Worm (Caenorhabditis elegans) whole organism, L1 larva: ENCODE results near the gene F14D7.9.
A peak's percentile ranks its signal among the peaks of the same experiment; 100 is the strongest.

Source experiments
- C34B4.2 ChIP-seq: sonication (generic microtip); optimal IDR thresholded peaks from 2 replicates; lab custom pipeline; 2017; ENCODE audit warnings: mild to moderate bottlenecking, missing genetic modification characterization, missing compliant biosample characterization
- F16B12.6 ChIP-seq: fragments of 150-350 bp; optimal IDR thresholded peaks from 2 replicates; lab custom pipeline; 2014; ENCODE audit warnings: missing biosample characterization, missing genetic modification characterization
- Y116A8C.19 ChIP-seq: sonication (generic microtip); optimal IDR thresholded peaks from 2 replicates; lab custom pipeline; 2016; ENCODE audit warnings: missing compliant biosample characterization, missing genetic modification characterization, borderline replicate concordance
- aha-1 ChIP-seq: fragments of 150-350 bp; optimal IDR thresholded peaks from 2 replicates; lab custom pipeline; 2014; ENCODE audit warnings: missing biosample characterization, missing genetic modification characterization
- aly-2 ChIP-seq: fragments of 150-350 bp; optimal IDR thresholded peaks from 2 replicates; lab custom pipeline; 2014; ENCODE audit warnings: missing biosample characterization, missing genetic modification characterization
- ama-1 ChIP-seq: fragments of 150-350 bp; optimal IDR thresholded peaks from 2 replicates; lab custom pipeline; 2014
- ceh-8 ChIP-seq: fragments of 200-800 bp; sonication (Bioruptor generic); optimal IDR thresholded peaks from 2 replicates; lab custom pipeline; 2018; ENCODE audit warnings: mild to moderate bottlenecking, missing genetic modification characterization, moderate library complexity, missing compliant biosample characterization
- ceh-90 ChIP-seq: sonication (generic microtip); optimal IDR thresholded peaks from 2 replicates; lab custom pipeline; 2016; ENCODE audit warnings: missing genetic modification characterization, missing compliant biosample characterization
- efl-3 ChIP-seq: fragments of 200-800 bp; sonication (Bioruptor generic); optimal IDR thresholded peaks from 2 replicates; lab custom pipeline; 2018; ENCODE audit warnings: mild to moderate bottlenecking, missing genetic modification characterization, missing compliant biosample characterization
- elt-3 ChIP-seq, 6 experiments: fragments of 150-350 bp in 1 of 6; sonication (generic microtip); optimal IDR thresholded peaks; 2 replicates each; lab custom pipeline; 2017 to 2018; ENCODE audit warnings: missing biosample characterization in 6 of 6, missing genetic modification characterization in 6 of 6, inconsistent platforms in 1 of 6
- ets-5 ChIP-seq: fragments of 200-800 bp; sonication (Bioruptor generic); IDR thresholded peaks from 2 replicates; pipeline ENCODE4 v1.3.6; 2022; ENCODE audit warnings: missing genetic modification characterization, missing compliant biosample characterization
- fkh-10 ChIP-seq: sonication (generic microtip); optimal IDR thresholded peaks from 2 replicates; lab custom pipeline; 2017; ENCODE audit warnings: missing biosample characterization, missing genetic modification reagents, missing genetic modification characterization
- fkh-4 ChIP-seq: sonication (generic microtip); optimal IDR thresholded peaks from 2 replicates; lab custom pipeline; 2016; ENCODE audit warnings: missing compliant biosample characterization, missing genetic modification characterization, borderline replicate concordance
- fkh-8 ChIP-seq: sonication (generic microtip); optimal IDR thresholded peaks from 2 replicates; lab custom pipeline; 2016; ENCODE audit warnings: mild to moderate bottlenecking, missing genetic modification characterization, missing compliant biosample characterization
- grh-1 ChIP-seq: fragments of 200-800 bp; sonication (Bioruptor generic); IDR thresholded peaks from 2 replicates; pipeline ENCODE4 v1.3.6; 2022; ENCODE audit warnings: missing genetic modification reagents, missing genetic modification characterization, missing compliant biosample characterization
- hlh-4 ChIP-seq: sonication (generic microtip); optimal IDR thresholded peaks from 2 replicates; lab custom pipeline; 2016; ENCODE audit warnings: mild to moderate bottlenecking, missing genetic modification characterization, missing compliant biosample characterization
- irx-1 ChIP-seq: sonication (generic microtip); optimal IDR thresholded peaks from 2 replicates; lab custom pipeline; 2016; ENCODE audit warnings: missing genetic modification characterization, missing compliant biosample characterization
- lin-15B ChIP-seq: fragments of 150-350 bp; sonication (generic microtip); optimal IDR thresholded peaks from 3 replicates; lab custom pipeline; 2014; ENCODE audit warnings: missing biosample characterization, missing genetic modification characterization
- lin-35 ChIP-seq, 2 experiments: fragments of 150-350 bp; optimal IDR thresholded peaks; 2 replicates each; lab custom pipeline; 2014; ENCODE audit warnings: missing biosample characterization in 2 of 2, missing genetic modification characterization in 2 of 2, missing genetic modification reagents in 2 of 2
- mdl-1 ChIP-seq, 2 experiments: fragments of 150-350 bp; optimal IDR thresholded peaks; 2 replicates each; lab custom pipeline; 2014 to 2017; ENCODE audit warnings: missing biosample characterization in 2 of 2, missing genetic modification characterization in 2 of 2, inconsistent platforms in 1 of 2
- nhr-11 ChIP-seq: fragments of 150-350 bp; optimal IDR thresholded peaks from 2 replicates; lab custom pipeline; 2014; ENCODE audit warnings: missing biosample characterization, missing genetic modification characterization
- nhr-237 ChIP-seq: fragments of 150-350 bp; optimal IDR thresholded peaks from 2 replicates; lab custom pipeline; 2014; ENCODE audit warnings: missing biosample characterization, missing genetic modification characterization
- nhr-28 ChIP-seq: fragments of 150-350 bp; optimal IDR thresholded peaks from 2 replicates; lab custom pipeline; 2014; ENCODE audit warnings: missing biosample characterization, missing genetic modification characterization
- nhr-47 ChIP-seq: sonication (generic microtip); optimal IDR thresholded peaks from 2 replicates; lab custom pipeline; 2016; ENCODE audit warnings: mild to moderate bottlenecking, missing genetic modification characterization, moderate library complexity, missing compliant biosample characterization
- nhr-71 ChIP-seq: sonication (generic microtip); optimal IDR thresholded peaks from 2 replicates; lab custom pipeline; 2016; ENCODE audit warnings: mild to moderate bottlenecking, missing genetic modification characterization, moderate library complexity, missing compliant biosample characterization
- nhr-76 ChIP-seq: sonication (generic microtip); optimal IDR thresholded peaks from 2 replicates; lab custom pipeline; 2017; ENCODE audit warnings: missing biosample characterization, missing genetic modification characterization
- nhr-84 ChIP-seq: sonication (generic microtip); optimal IDR thresholded peaks from 2 replicates; lab custom pipeline; 2017; ENCODE audit warnings: missing biosample characterization, missing genetic modification characterization
- pag-3 ChIP-seq: sonication (generic microtip); optimal IDR thresholded peaks from 2 replicates; lab custom pipeline; 2017; ENCODE audit warnings: missing genetic modification characterization, mild to moderate bottlenecking, missing compliant biosample characterization, antibody characterized with exemption, borderline replicate concordance; ENCODE audit not compliant: insufficient read depth
- pax-3 ChIP-seq: fragments of 200-800 bp; sonication (Bioruptor generic); optimal IDR thresholded peaks from 2 replicates; lab custom pipeline; 2018; ENCODE audit warnings: mild to moderate bottlenecking, missing genetic modification characterization, moderate library complexity, missing compliant biosample characterization
- rnt-1 ChIP-seq: sonication (generic microtip); optimal IDR thresholded peaks from 2 replicates; lab custom pipeline; 2016; ENCODE audit warnings: mild to moderate bottlenecking, missing genetic modification characterization, moderate library complexity, missing compliant biosample characterization
- tlp-1 ChIP-seq: fragments of 150-350 bp; optimal IDR thresholded peaks from 2 replicates; lab custom pipeline; 2014; ENCODE audit warnings: missing biosample characterization, missing genetic modification characterization
- unc-130 ChIP-seq: fragments of 150-350 bp; optimal IDR thresholded peaks from 2 replicates; lab custom pipeline; 2017; ENCODE audit warnings: missing biosample characterization, missing genetic modification characterization, inconsistent platforms
- unc-98 ChIP-seq: fragments of 200-800 bp; sonication (Bioruptor generic); IDR thresholded peaks from 2 replicates; pipeline ENCODE4 v1.3.6; 2022; ENCODE audit warnings: missing genetic modification characterization, missing compliant biosample characterization
- vab-15 ChIP-seq: sonication (generic microtip); optimal IDR thresholded peaks from 2 replicates; lab custom pipeline; 2017; ENCODE audit warnings: missing genotype, mild to moderate bottlenecking, missing genetic modification characterization, missing compliant biosample characterization
- xbp-1 ChIP-seq: sonication (generic microtip); optimal IDR thresholded peaks from 2 replicates; lab custom pipeline; 2016; ENCODE audit warnings: missing genetic modification characterization, missing compliant biosample characterization
- zag-1 ChIP-seq: fragments of 150-350 bp; optimal IDR thresholded peaks from 2 replicates; lab custom pipeline; 2014; ENCODE audit warnings: missing biosample characterization, missing genetic modification characterization

F14D7.9 gene

ce11 chrV:14317621-14318020 is 23.1 kb downstream of the F14D7.9 start:
- TF ChIP-seq ets-5 = no peak
- no peak for TF ChIP-seq F16B12.6 (tag; lab: Kevin White, UChicago)
- TF ChIP-seq fkh-4 (tag; lab: Kevin White, UChicago) = no peak
- TF ChIP-seq fkh-8 = peak; percentile 66
- no peak for TF ChIP-seq irx-1 (tag; lab: Kevin White, UChicago)
- TF ChIP-seq ceh-90 (tag; lab: Kevin White, UChicago) = peak; percentile 3
- TF ChIP-seq unc-98 (GFP tag; lab: Robert Waterston, UW) = no peak
- no peak for TF ChIP-seq grh-1 (GFP tag; lab: Robert Waterston, UW)
- no peak for TF ChIP-seq ama-1 (lab: Kevin White, UChicago)
- no peak for TF ChIP-seq nhr-76
- TF ChIP-seq mdl-1 (tag; optimal IDR thresholded peaks at IDR 0.05; lab: Kevin White, UChicago) = no peak
- no peak for TF ChIP-seq vab-15 (tag; lab: Kevin White, UChicago)
- TF ChIP-seq nhr-84 (tag; lab: Kevin White, UChicago) = no peak
- TF ChIP-seq nhr-237 (tag; lab: Kevin White, UChicago) = no peak
- TF ChIP-seq tlp-1 (tag; lab: Kevin White, UChicago) = no peak
- TF ChIP-seq pax-3 (tag; lab: Kevin White, UChicago) = peak; percentile 54
- no peak for TF ChIP-seq C34B4.2 (tag; lab: Kevin White, UChicago)
- TF ChIP-seq ceh-8 (GFP tag; lab: Kevin White, UChicago) = no peak
- no peak for TF ChIP-seq rnt-1 (tag; lab: Kevin White, UChicago)
- no peak for TF ChIP-seq unc-130 (tag; lab: Kevin White, UChicago)
- TF ChIP-seq aha-1 (tag; lab: Kevin White, UChicago) = no peak
- no peak for TF ChIP-seq nhr-47 (tag; lab: Kevin White, UChicago)
- no peak for TF ChIP-seq lin-35 (GFP tag; optimal IDR thresholded peaks at IDR 0.05; lab: Kevin White, UChicago)
- no peak for TF ChIP-seq zag-1 (tag; lab: Kevin White, UChicago)
- TF ChIP-seq nhr-71 (tag; lab: Kevin White, UChicago) = no peak
- TF ChIP-seq, all 84 proteins: peak for 3

DNA sequence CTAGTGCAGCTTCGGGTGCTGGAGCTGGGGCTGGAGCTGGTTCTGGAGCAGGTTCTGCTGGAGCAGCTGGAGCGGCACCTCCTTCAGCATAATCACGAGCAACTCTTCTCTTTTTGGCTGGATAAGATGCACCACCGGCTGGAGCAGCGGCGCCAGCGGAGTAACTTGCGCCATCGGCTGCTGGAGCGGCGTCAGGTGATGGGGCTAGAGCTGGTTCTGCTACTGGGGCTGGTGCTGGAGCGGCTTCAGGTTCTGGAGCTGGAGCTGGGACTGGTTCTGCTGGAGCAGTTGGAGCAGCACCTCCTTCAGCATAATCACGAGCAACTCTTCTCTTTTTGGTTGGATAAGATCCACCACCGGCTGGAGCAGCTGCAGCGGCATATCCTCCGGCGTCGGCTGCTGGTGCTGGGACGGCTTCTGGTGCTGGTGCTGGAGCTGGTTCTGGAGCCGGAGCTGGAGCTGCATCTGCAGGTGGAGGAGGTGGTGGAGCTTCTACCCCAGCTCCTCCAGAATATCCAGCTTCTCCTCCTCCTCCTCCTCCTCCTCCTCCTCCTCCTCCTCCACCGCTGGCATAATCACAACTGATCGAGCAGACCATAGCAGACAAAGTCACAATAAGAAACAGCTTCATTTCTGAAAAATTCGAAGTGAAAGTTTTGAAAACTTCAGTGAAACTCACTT is 24.7 kb downstream of the F14D7.9 start, which contains the start of gene F47B8.13:
Gene F47B8.13 (minus strand): TSS at position 631 of the 681 bp plus-strand sequence.
- TF ChIP-seq ceh-8 (GFP tag; lab: Kevin White, UChicago) (peak; percentile 40), elt-3 (tag; optimal IDR thresholded peaks at IDR 0.05; lab: Kevin White, UChicago) (no peak)

DNA sequence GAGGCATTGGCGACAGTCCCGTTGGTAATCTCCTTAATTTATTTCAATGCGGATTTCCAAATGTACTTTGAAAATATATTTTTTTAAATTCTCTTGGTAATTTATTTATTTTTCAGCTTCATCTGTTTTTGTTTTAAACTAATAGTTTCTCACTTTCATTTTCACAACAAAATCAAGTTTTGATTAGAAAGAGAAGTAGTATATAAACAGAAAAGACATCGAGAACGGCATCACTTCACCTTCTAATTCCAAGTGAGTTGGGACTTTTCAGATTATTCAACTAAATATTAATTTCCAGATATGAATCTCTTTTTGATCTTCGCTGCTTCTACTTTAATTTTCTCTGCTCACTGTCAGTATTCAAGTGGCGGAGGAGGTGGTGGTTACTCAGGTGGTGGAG is 25.8 kb downstream of the F14D7.9 start, which contains the start of gene F47B8.14:
Gene F47B8.14 (plus strand): TSS at position 301 of the 400 bp plus-strand sequence.
- TF ChIP-seq nhr-28 (no peak), xbp-1 (tag; lab: Kevin White, UChicago) (no peak), aly-2 (tag; lab: Kevin White, UChicago) (no peak), fkh-10 (no peak), pag-3 (tag; lab: Kevin White, UChicago) (no peak), efl-3 (GFP tag; lab: Kevin White, UChicago) (no peak), fkh-4 (tag; lab: Kevin White, UChicago) (no peak), hlh-4 (tag; lab: Kevin White, UChicago) (no peak), nhr-11 (tag; lab: Kevin White, UChicago) (no peak), lin-15B (tag; lab: Kevin White, UChicago) (no peak), Y116A8C.19 (tag; lab: Kevin White, UChicago) (no peak)
